Fruit fly (Drosophila melanogaster): Measurements from ENCODE around the gene BBS5.

BBS5 gene

dm6 chr3R:4846787-4847186, 30.7 kb downstream of the BBS5 start (continued):
- TF ChIP-seq Sry-β (GFP tag; optimal IDR thresholded peaks at IDR 0.05) (no peak), D19B (GFP tag; optimal IDR thresholded peaks at IDR 0.05) (no peak), gt (GFP tag; IDR thresholded peaks at IDR 0.05) (no peak), Dref (GFP tag; IDR thresholded peaks at IDR 0.05) (no peak), Deaf1 (tag; optimal IDR thresholded peaks at IDR 0.05) (no peak), CG43689 (GFP tag; IDR thresholded peaks at IDR 0.05) (no peak), Oaz (GFP tag; IDR thresholded peaks at IDR 0.05) (0 out of 2 replicates have a peak, but pooled peaks have one; percentile 25), Dp (GFP tag; optimal IDR thresholded peaks at IDR 0.05) (no peak), Xbp1 (GFP tag; optimal IDR thresholded peaks at IDR 0.05) (peak; percentile 29), pita (GFP tag; optimal IDR thresholded peaks at IDR 0.05) (no peak), inv (GFP tag; IDR thresholded peaks at IDR 0.05; ENCODE audit: partially characterized antibody) (no peak), Mrtf (GFP tag; IDR thresholded peaks at IDR 0.05) (no peak), p53 (GFP tag; optimal IDR thresholded peaks at IDR 0.05) (no peak), psq (GFP tag; optimal IDR thresholded peaks at IDR 0.05) (no peak), esg (GFP tag; conservative IDR thresholded peaks at IDR 0.05) (peak; percentile 48), crol (GFP tag; IDR thresholded peaks at IDR 0.05) (no peak), Ets65A (GFP tag) (peak; percentile 88), CG16815 (GFP tag; optimal IDR thresholded peaks at IDR 0.05) (peak; percentile 27), CG4820 (GFP tag; optimal IDR thresholded peaks at IDR 0.05) (peak; percentile 7), Fer3 (tag; optimal IDR thresholded peaks at IDR 0.05) (no peak), Dip3 (GFP tag; optimal IDR thresholded peaks at IDR 0.05) (no peak), vvl (GFP tag; IDR thresholded peaks at IDR 0.05) (peak; percentile 67), CG6175 (GFP tag; IDR thresholded peaks at IDR 0.05) (no peak), CG12744 (GFP tag; optimal IDR thresholded peaks at IDR 0.05) (no peak), salm (tag; optimal IDR thresholded peaks at IDR 0.05) (no peak), CG12769 (tag; optimal IDR thresholded peaks at IDR 0.05) (peak; percentile 56), odd (GFP tag; optimal IDR thresholded peaks at IDR 0.05) (no peak), ttk (GFP tag; IDR thresholded peaks at IDR 0.05) (no peak), cwo (GFP tag; optimal IDR thresholded peaks at IDR 0.05) (no peak), lbe (GFP tag; optimal IDR thresholded peaks at IDR 0.05) (no peak), CG6765 (GFP tag; optimal IDR thresholded peaks at IDR 0.05) (no peak), CG30403 (GFP tag; optimal IDR thresholded peaks at IDR 0.05) (peak; percentile 39), CG14441 (GFP tag; IDR thresholded peaks at IDR 0.05) (0 out of 2 replicates have a peak, but pooled peaks have one; percentile 15), CG15601 (tag; optimal IDR thresholded peaks at IDR 0.05) (peak; percentile 55), Gug (GFP tag; IDR thresholded peaks at IDR 0.05) (no peak), trh (GFP tag; optimal IDR thresholded peaks at IDR 0.05) (no peak), ase (GFP tag; IDR thresholded peaks at IDR 0.05) (no peak), MESR4 (GFP tag; optimal IDR thresholded peaks at IDR 0.05) (no peak), emc (GFP tag; optimal IDR thresholded peaks at IDR 0.05) (no peak), CG14710 (tag; optimal IDR thresholded peaks at IDR 0.05) (peak; percentile 64), Ssrp (tag; optimal IDR thresholded peaks at IDR 0.05) (no peak), Eip74EF (GFP tag; optimal IDR thresholded peaks at IDR 0.05) (no peak), CG8281 (tag; optimal IDR thresholded peaks at IDR 0.05) (peak; percentile 77), Trl (optimal IDR thresholded peaks at IDR 0.05) (no peak), Trl (GFP tag; optimal IDR thresholded peaks at IDR 0.05) (peak; percentile 22), Sox102F (GFP tag; optimal IDR thresholded peaks at IDR 0.05) (no peak), aop (GFP tag; IDR thresholded peaks at IDR 0.05) (no peak), hbn (GFP tag; IDR thresholded peaks at IDR 0.05; ENCODE audit: partially characterized antibody) (no peak), exex (tag; optimal IDR thresholded peaks at IDR 0.05) (no peak), Scr (GFP tag; IDR thresholded peaks at IDR 0.05; ENCODE audit: partially characterized antibody) (no peak), Bgb (GFP tag; IDR thresholded peaks at IDR 0.05; ENCODE audit: partially characterized antibody) (no peak), Gsc (GFP tag; IDR thresholded peaks at IDR 0.05) (no peak)
